Worm (Caenorhabditis elegans) whole organism, L2 larva: ENCODE results near the gene C15H9.4.
A peak's percentile ranks its signal among the peaks of the same experiment; 100 is the strongest.

Experiments used
- C34F6.9 ChIP-seq: fragments of 150-350 bp; optimal IDR thresholded peaks from 2 replicates; lab custom pipeline; 2014; ENCODE audit warnings: missing biosample characterization, missing genetic modification characterization
- F13H6.1 ChIP-seq: sonication (generic microtip); optimal IDR thresholded peaks from 2 replicates; lab custom pipeline; 2016; ENCODE audit warnings: missing genetic modification characterization, missing compliant biosample characterization
- Y55F3AM.14 ChIP-seq: fragments of 200-800 bp; sonication (Bioruptor generic); optimal IDR thresholded peaks from 2 replicates; lab custom pipeline; 2018; ENCODE audit warnings: mild to moderate bottlenecking, missing genetic modification characterization, missing compliant biosample characterization
- ZK546.5 ChIP-seq: sonication (generic microtip); optimal IDR thresholded peaks from 2 replicates; lab custom pipeline; 2017; ENCODE audit warnings: missing biosample characterization, missing genetic modification characterization
- alr-1 ChIP-seq: fragments of 150-350 bp; optimal IDR thresholded peaks from 2 replicates; lab custom pipeline; 2014; ENCODE audit warnings: missing biosample characterization, missing genetic modification characterization
- aly-2 ChIP-seq: fragments of 150-350 bp; optimal IDR thresholded peaks from 2 replicates; lab custom pipeline; 2014; ENCODE audit warnings: missing biosample characterization, missing genetic modification characterization
- ama-1 ChIP-seq: fragments of 150-350 bp; optimal IDR thresholded peaks from 2 replicates; lab custom pipeline; 2018; ENCODE audit warnings: inconsistent platforms
- ceh-82 ChIP-seq: fragments of 150-350 bp; optimal IDR thresholded peaks from 2 replicates; lab custom pipeline; 2014; ENCODE audit warnings: missing biosample characterization, missing genetic modification characterization
- crh-2 ChIP-seq: sonication (generic microtip); optimal IDR thresholded peaks from 2 replicates; lab custom pipeline; 2017; ENCODE audit warnings: missing biosample characterization, missing genetic modification characterization
- dmd-4 ChIP-seq: sonication (generic microtip); optimal IDR thresholded peaks from 2 replicates; lab custom pipeline; 2017; ENCODE audit warnings: missing biosample characterization, missing genetic modification characterization
- elt-1 ChIP-seq: fragments of 150-350 bp; optimal IDR thresholded peaks from 2 replicates; lab custom pipeline; 2014; ENCODE audit warnings: missing biosample characterization, missing genetic modification characterization
- fos-1 ChIP-seq: fragments of 150-350 bp; optimal IDR thresholded peaks from 2 replicates; lab custom pipeline; 2014; ENCODE audit warnings: missing biosample characterization, missing genetic modification characterization
- gmeb-1 ChIP-seq: fragments of 150-350 bp; optimal IDR thresholded peaks from 2 replicates; lab custom pipeline; 2014; ENCODE audit warnings: missing biosample characterization, missing genetic modification characterization
- lin-13 ChIP-seq: fragments of 150-350 bp; optimal IDR thresholded peaks from 2 replicates; lab custom pipeline; 2014; ENCODE audit warnings: missing biosample characterization, missing genetic modification reagents, missing genetic modification characterization
- lin-39 ChIP-seq: fragments of 150-350 bp; optimal IDR thresholded peaks from 2 replicates; lab custom pipeline; 2014; ENCODE audit warnings: missing biosample characterization, missing genetic modification reagents, missing genetic modification characterization
- lsy-2 ChIP-seq, 2 experiments: fragments of 150-350 bp in 1 of 2; sonication (generic microtip) in 1 of 2; optimal IDR thresholded peaks; 2 replicates each; lab custom pipeline; 2014 to 2017; ENCODE audit warnings: missing biosample characterization in 2 of 2, missing genetic modification characterization in 2 of 2
- mab-5 ChIP-seq: fragments of 150-350 bp; optimal IDR thresholded peaks from 2 replicates; lab custom pipeline; 2014; ENCODE audit warnings: missing biosample characterization, missing genetic modification characterization
- mdl-1 ChIP-seq, 2 experiments: fragments of 150-350 bp in 1 of 2; sonication (generic microtip) in 1 of 2; optimal IDR thresholded peaks; 2 replicates each; lab custom pipeline; 2017; ENCODE audit warnings: missing biosample characterization in 2 of 2, missing genetic modification characterization in 2 of 2
- nhr-10 ChIP-seq: sonication (generic microtip); optimal IDR thresholded peaks from 2 replicates; lab custom pipeline; 2017; ENCODE audit warnings: missing biosample characterization, missing genetic modification characterization
- nhr-11 ChIP-seq: fragments of 150-350 bp; optimal IDR thresholded peaks from 2 replicates; lab custom pipeline; 2014; ENCODE audit warnings: missing biosample characterization, missing genetic modification characterization
- nhr-129 ChIP-seq: fragments of 150-350 bp; optimal IDR thresholded peaks from 2 replicates; lab custom pipeline; 2014; ENCODE audit warnings: missing biosample characterization, missing genetic modification characterization
- nhr-237 ChIP-seq: fragments of 150-350 bp; optimal IDR thresholded peaks from 2 replicates; lab custom pipeline; 2014; ENCODE audit warnings: missing biosample characterization, missing genetic modification characterization
- nhr-6 ChIP-seq: fragments of 150-350 bp; optimal IDR thresholded peaks from 2 replicates; lab custom pipeline; 2014; ENCODE audit warnings: missing biosample characterization, missing genetic modification characterization
- nhr-77 ChIP-seq: fragments of 150-350 bp; optimal IDR thresholded peaks from 2 replicates; lab custom pipeline; 2014; ENCODE audit warnings: missing biosample characterization, missing genetic modification characterization
- peb-1 ChIP-seq: fragments of 150-350 bp; optimal IDR thresholded peaks from 2 replicates; lab custom pipeline; 2014; ENCODE audit warnings: missing biosample characterization, missing genetic modification characterization
- sem-4 ChIP-seq: fragments of 150-350 bp; optimal IDR thresholded peaks from 2 replicates; lab custom pipeline; 2014; ENCODE audit warnings: missing biosample characterization, missing genetic modification reagents, missing genetic modification characterization
- sma-3 ChIP-seq: sonication (generic microtip); optimal IDR thresholded peaks from 2 replicates; lab custom pipeline; 2016; ENCODE audit warnings: missing genetic modification reagents, missing genetic modification characterization, missing compliant biosample characterization
- sma-9 ChIP-seq, 2 experiments: fragments of 150-350 bp in 1 of 2; sonication (generic microtip) in 1 of 2; optimal IDR thresholded peaks; 2 replicates each; lab custom pipeline; 2014 to 2016; ENCODE audit warnings: missing genetic modification characterization in 2 of 2, mild to moderate bottlenecking in 1 of 2, missing biosample characterization in 1 of 2, missing compliant biosample characterization in 1 of 2, missing genetic modification reagents in 1 of 2, moderate library complexity in 1 of 2
- unc-39 ChIP-seq: fragments of 150-350 bp; optimal IDR thresholded peaks from 2 replicates; lab custom pipeline; 2014; ENCODE audit warnings: missing biosample characterization, missing genetic modification characterization
- unc-55 ChIP-seq: fragments of 150-350 bp; sonication (generic microtip); optimal IDR thresholded peaks from 3 replicates; lab custom pipeline; 2014; ENCODE audit warnings: missing biosample characterization, missing genetic modification reagents, missing genetic modification characterization
- zag-1 ChIP-seq: fragments of 150-350 bp; optimal IDR thresholded peaks from 2 replicates; lab custom pipeline; 2014; ENCODE audit warnings: missing biosample characterization, missing genetic modification characterization
- ztf-11 ChIP-seq: sonication (generic microtip); optimal IDR thresholded peaks from 2 replicates; lab custom pipeline; 2017; ENCODE audit warnings: missing biosample characterization, missing genetic modification characterization

The C15H9.4 gene

ce11 chrX:6115502-6115901 lies 18.1 kb downstream of the C15H9.4 start, which contains the start of gene C15H9.3:
TSS of gene C15H9.3 (plus strand) at chrX:6115802.
- no peak for TF ChIP-seq lsy-2 (tag; optimal IDR thresholded peaks at IDR 0.05; lab: Kevin White, UChicago)
- no peak for TF ChIP-seq zag-1 (tag; lab: Kevin White, UChicago)
- no peak for TF ChIP-seq C34F6.9 (tag; lab: Kevin White, UChicago)
- no peak for TF ChIP-seq sma-3 (GFP tag; lab: Kevin White, UChicago)
- no peak for TF ChIP-seq dmd-4 (tag; lab: Kevin White, UChicago)
- no peak for TF ChIP-seq lin-39 (tag; lab: Kevin White, UChicago)
- TF ChIP-seq sma-9 (GFP tag; optimal IDR thresholded peaks at IDR 0.05; lab: Kevin White, UChicago), result no peak
- no peak for TF ChIP-seq sma-9 (tag; optimal IDR thresholded peaks at IDR 0.05; lab: Kevin White, UChicago)
- no peak for TF ChIP-seq unc-39 (tag; lab: Kevin White, UChicago)
- TF ChIP-seq nhr-6 (tag; lab: Kevin White, UChicago), result no peak
- no peak for TF ChIP-seq lin-13 (GFP tag; lab: Kevin White, UChicago)
- TF ChIP-seq gmeb-1 (tag; lab: Kevin White, UChicago), result no peak
- no peak for TF ChIP-seq ama-1
- no peak for TF ChIP-seq peb-1 (tag; lab: Kevin White, UChicago)
- no peak for TF ChIP-seq nhr-11
- no peak for TF ChIP-seq F13H6.1 (tag; lab: Kevin White, UChicago)
- TF ChIP-seq Y55F3AM.14 (GFP tag; lab: Kevin White, UChicago), result no peak
- TF ChIP-seq alr-1 (tag; lab: Kevin White, UChicago), result no peak
- TF ChIP-seq ceh-82, result no peak

ce11 chrX:6118086-6118825 lies 20.8 kb downstream of the C15H9.4 start, which contains the start of gene C15H9.2:
TSS of gene C15H9.2 (plus strand) at chrX:6118526.
- no peak for TF ChIP-seq mdl-1 (tag; optimal IDR thresholded peaks at IDR 0.05; lab: Kevin White, UChicago)
- no peak for TF ChIP-seq dmd-4 (tag; lab: Kevin White, UChicago)
- no peak for TF ChIP-seq crh-2 (tag; lab: Kevin White, UChicago)
- TF ChIP-seq ztf-11 (tag; lab: Kevin White, UChicago), result no peak
- TF ChIP-seq nhr-10 (tag; lab: Kevin White, UChicago), result no peak
- no peak for TF ChIP-seq lsy-2 (tag; optimal IDR thresholded peaks at IDR 0.05; lab: Kevin White, UChicago)
- peak; percentile 42 for TF ChIP-seq sma-9 (GFP tag; optimal IDR thresholded peaks at IDR 0.05; lab: Kevin White, UChicago)
- no peak for TF ChIP-seq sma-9 (tag; optimal IDR thresholded peaks at IDR 0.05; lab: Kevin White, UChicago)
- TF ChIP-seq unc-55, result peak; percentile 50
- TF ChIP-seq fos-1 (tag; lab: Kevin White, UChicago), result peak; percentile 64
- TF ChIP-seq ama-1, result no peak
- TF ChIP-seq nhr-237 (tag; lab: Kevin White, UChicago), result no peak
- TF ChIP-seq C34F6.9 (tag; lab: Kevin White, UChicago), result no peak
- no peak for TF ChIP-seq mab-5 (tag; lab: Kevin White, UChicago)
- TF ChIP-seq nhr-77 (tag; lab: Kevin White, UChicago), result no peak
- TF ChIP-seq alr-1 (tag; lab: Kevin White, UChicago), result no peak
- TF ChIP-seq lin-13 (GFP tag; lab: Kevin White, UChicago), result no peak
- TF ChIP-seq elt-1 (tag; lab: Kevin White, UChicago), result no peak

ce11 chrX:6121279-6121678 lies 23.8 kb downstream of the C15H9.4 start:
- TF ChIP-seq lsy-2 (tag; optimal IDR thresholded peaks at IDR 0.05; lab: Kevin White, UChicago) (no peak), zag-1 (tag; lab: Kevin White, UChicago) (no peak), sma-9 (GFP tag; optimal IDR thresholded peaks at IDR 0.05; lab: Kevin White, UChicago) (no peak), sma-9 (tag; optimal IDR thresholded peaks at IDR 0.05; lab: Kevin White, UChicago) (no peak)

- TF ChIP-seq fos-1 (tag; lab: Kevin White, UChicago), result no peak
- TF ChIP-seq C34F6.9 (tag; lab: Kevin White, UChicago), result peak; percentile 42
- TF ChIP-seq sma-9 (GFP tag; optimal IDR thresholded peaks at IDR 0.05; lab: Kevin White, UChicago), result peak; percentile 12
- TF ChIP-seq sma-9 (tag; optimal IDR thresholded peaks at IDR 0.05; lab: Kevin White, UChicago), result no peak
- TF ChIP-seq F13H6.1 (tag; lab: Kevin White, UChicago), result no peak
- peak; percentile 7 for TF ChIP-seq nhr-129 (tag; lab: Kevin White, UChicago)
These were observed 24.6 kb downstream of the C15H9.4 start, which contains the start of gene nnt-1 for ce11 chrX:6122026-6122425. TSS of gene nnt-1 (plus strand) at chrX:6122311.

DNA sequence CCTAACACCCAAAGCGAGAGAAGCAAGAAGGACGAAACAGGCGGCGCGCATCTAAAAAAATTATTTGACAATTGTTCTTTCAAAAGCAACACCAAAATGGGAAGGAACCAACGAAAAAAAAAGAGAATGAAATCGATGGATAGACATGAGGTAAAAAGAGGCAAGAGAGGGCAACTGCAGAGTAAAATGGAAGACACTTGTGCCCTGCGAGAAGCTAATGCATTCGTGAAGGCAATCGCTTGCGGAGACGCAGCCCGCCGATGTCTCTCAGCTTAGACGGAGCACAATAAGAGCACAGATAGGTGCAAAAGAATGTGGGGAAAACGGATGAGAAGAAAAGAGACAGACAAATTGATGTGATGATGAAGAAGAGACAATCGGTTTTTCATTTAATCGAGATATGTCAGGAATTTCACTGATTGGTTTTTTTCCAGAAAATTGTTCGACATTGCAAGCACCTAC lies 30.8 kb downstream of the C15H9.4 start, which contains the start of gene C15H9.9:
Gene C15H9.9 (minus strand): TSS at position 51 of the 462 bp plus-strand sequence.
- TF ChIP-seq nhr-129 (tag; lab: Kevin White, UChicago), result peak; percentile 58
- peak; percentile 47 for TF ChIP-seq C34F6.9 (tag; lab: Kevin White, UChicago)
- TF ChIP-seq F13H6.1 (tag; lab: Kevin White, UChicago), result peak; percentile 25
- TF ChIP-seq aly-2 (tag; lab: Kevin White, UChicago), result no peak
- peak; percentile 17 for TF ChIP-seq sem-4 (tag; lab: Kevin White, UChicago)
- TF ChIP-seq ZK546.5 (tag; lab: Kevin White, UChicago), result no peak
- peak in 1 of 2 experiments; percentile 29 for TF ChIP-seq lsy-2 (tag; optimal IDR thresholded peaks at IDR 0.05; lab: Kevin White, UChicago)
- TF ChIP-seq dmd-4 (tag; lab: Kevin White, UChicago), result no peak
- peak; percentile 24 for TF ChIP-seq sma-9 (GFP tag; optimal IDR thresholded peaks at IDR 0.05; lab: Kevin White, UChicago)
- no peak for TF ChIP-seq sma-9 (tag; optimal IDR thresholded peaks at IDR 0.05; lab: Kevin White, UChicago)
- TF ChIP-seq unc-55, result peak; percentile 22
